Worm (Caenorhabditis elegans) whole organism, early embryonic: ENCODE data around the gene exc-12.

ENCODE experiments used
- B0310.2 ChIP-seq: sonication (generic microtip); optimal IDR thresholded peaks from 2 replicates; lab custom pipeline; 2016; ENCODE audit warnings: mild to moderate bottlenecking, missing genetic modification characterization, missing compliant biosample characterization
- F13C5.2 ChIP-seq: sonication (generic microtip); optimal IDR thresholded peaks from 2 replicates; lab custom pipeline; 2017; ENCODE audit warnings: mild to moderate bottlenecking, missing genetic modification characterization, inconsistent platforms, missing compliant biosample characterization
- aly-1 ChIP-seq: sonication (generic microtip); optimal IDR thresholded peaks from 2 replicates; lab custom pipeline; 2016; ENCODE audit warnings: missing genetic modification characterization, missing compliant biosample characterization
- ama-1 ChIP-seq: fragments of 150-350 bp; optimal IDR thresholded peaks from 2 replicates; lab custom pipeline; 2014
- flt-1 ChIP-seq: fragments of 200-800 bp; sonication (Bioruptor generic); IDR thresholded peaks from 2 replicates; pipeline ENCODE4 v1.3.6; 2022; ENCODE audit warnings: missing genetic modification characterization, missing compliant biosample characterization
- pes-1 ChIP-seq: fragments of 200-800 bp; sonication (Bioruptor generic); IDR thresholded peaks from 2 replicates; pipeline ENCODE4 v1.3.6; 2022; ENCODE audit warnings: missing genetic modification reagents, missing genetic modification characterization, missing compliant biosample characterization
- sea-1 ChIP-seq: fragments of 200-800 bp; sonication (Bioruptor generic); conservative IDR thresholded peaks from 2 replicates; pipeline ENCODE4 v1.3.6; 2022; ENCODE audit warnings: missing genetic modification characterization, missing compliant biosample characterization
- tbx-37 ChIP-seq: fragments of 200-800 bp; sonication (Bioruptor generic); conservative IDR thresholded peaks from 2 replicates; pipeline ENCODE4 v1.3.6; 2022; ENCODE audit warnings: missing genetic modification reagents, missing genetic modification characterization, missing compliant biosample characterization

DNA sequence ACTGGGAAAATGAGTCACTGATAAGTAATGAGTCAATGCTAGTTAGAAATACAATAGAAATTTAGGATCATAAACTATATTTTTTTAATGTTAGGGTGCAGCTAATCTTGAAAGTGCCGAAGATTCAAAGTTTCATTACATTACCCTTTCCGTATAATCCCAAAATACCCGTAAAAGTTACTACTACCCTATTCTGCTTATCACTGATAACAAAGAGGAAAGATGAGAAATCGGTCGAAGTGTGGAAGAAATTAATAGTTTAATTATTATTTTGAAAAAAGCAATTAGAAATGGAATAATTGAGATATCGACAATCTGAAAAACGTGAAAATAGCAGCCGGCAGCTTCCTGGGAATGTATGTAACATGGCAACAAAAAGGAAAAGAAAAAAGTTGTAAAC is 36.6 kb upstream of the exc-12 start:
- no peak for TF ChIP-seq flt-1 (GFP tag; lab: Robert Waterston, UW)
- TF ChIP-seq sea-1 (GFP tag; lab: Robert Waterston, UW) = no peak
- TF ChIP-seq ama-1 = no peak
- no peak for TF ChIP-seq pes-1 (GFP tag; lab: Robert Waterston, UW)
- TF ChIP-seq B0310.2 (tag; lab: Kevin White, UChicago) = no peak
- no peak for TF ChIP-seq F13C5.2 (tag; lab: Kevin White, UChicago)
- TF ChIP-seq aly-1 (tag; lab: Kevin White, UChicago) = no peak
- no peak for TF ChIP-seq tbx-37 (GFP tag; lab: Robert Waterston, UW)
